Fruit fly (Drosophila melanogaster): Measurements from ENCODE around the gene CG34043.

Gene CG34043

DNA sequence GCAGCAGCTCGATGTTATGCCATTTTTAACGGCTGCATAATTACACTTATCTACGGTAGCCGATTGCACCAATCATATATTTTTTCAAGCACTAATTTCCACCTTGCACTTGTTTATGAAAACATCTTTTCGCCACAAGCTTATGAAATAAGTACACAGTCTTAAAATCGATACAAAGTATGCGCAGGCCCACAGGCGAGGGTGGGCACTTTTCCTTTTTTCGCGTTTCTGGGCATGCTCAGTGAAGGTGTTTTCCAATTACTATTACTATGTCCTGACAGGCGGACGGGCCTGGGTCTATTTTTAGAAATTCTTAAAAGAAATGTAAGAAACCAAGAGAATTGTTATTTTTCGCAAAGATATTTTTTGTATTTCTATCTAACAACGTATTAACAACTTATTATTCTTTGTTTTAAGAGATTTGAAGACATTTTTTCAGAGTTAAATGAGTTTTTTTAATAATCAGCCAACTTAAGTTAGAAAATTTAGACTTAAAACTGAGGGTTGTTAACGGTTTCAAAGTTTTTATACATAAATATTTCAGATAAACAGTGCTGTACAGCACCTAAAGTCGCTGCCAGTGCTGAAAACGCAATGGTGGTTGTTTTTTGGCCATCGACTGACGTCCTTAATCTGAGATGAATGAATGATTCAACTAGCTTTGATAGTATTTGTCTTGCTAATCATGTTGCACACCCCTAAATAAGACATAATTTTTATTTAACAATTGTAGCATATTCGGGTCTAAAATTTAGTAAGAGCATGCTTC is 30.1 kb upstream of the CG34043 start, which contains the start of gene Cdk5alpha:
Gene Cdk5alpha (minus strand): TSS at position 343 of the 769 bp plus-strand sequence.
- TF ChIP-seq tai (GFP tag; optimal IDR thresholded peaks at IDR 0.05) (peak; percentile 59), Hr83 (GFP tag; optimal IDR thresholded peaks at IDR 0.05; ENCODE audit: poor library complexity, severe bottlenecking) (peak; percentile 6), Hnf4 (GFP tag; optimal IDR thresholded peaks at IDR 0.05) (peak; percentile 33), dl (GFP tag; optimal IDR thresholded peaks at IDR 0.05; ENCODE audit: insufficient read depth in 1 of 2, partially characterized antibody in 2 of 2) (no peak), Vsx2 (GFP tag; optimal IDR thresholded peaks at IDR 0.05; ENCODE audit: partially characterized antibody) (no peak)

DNA sequence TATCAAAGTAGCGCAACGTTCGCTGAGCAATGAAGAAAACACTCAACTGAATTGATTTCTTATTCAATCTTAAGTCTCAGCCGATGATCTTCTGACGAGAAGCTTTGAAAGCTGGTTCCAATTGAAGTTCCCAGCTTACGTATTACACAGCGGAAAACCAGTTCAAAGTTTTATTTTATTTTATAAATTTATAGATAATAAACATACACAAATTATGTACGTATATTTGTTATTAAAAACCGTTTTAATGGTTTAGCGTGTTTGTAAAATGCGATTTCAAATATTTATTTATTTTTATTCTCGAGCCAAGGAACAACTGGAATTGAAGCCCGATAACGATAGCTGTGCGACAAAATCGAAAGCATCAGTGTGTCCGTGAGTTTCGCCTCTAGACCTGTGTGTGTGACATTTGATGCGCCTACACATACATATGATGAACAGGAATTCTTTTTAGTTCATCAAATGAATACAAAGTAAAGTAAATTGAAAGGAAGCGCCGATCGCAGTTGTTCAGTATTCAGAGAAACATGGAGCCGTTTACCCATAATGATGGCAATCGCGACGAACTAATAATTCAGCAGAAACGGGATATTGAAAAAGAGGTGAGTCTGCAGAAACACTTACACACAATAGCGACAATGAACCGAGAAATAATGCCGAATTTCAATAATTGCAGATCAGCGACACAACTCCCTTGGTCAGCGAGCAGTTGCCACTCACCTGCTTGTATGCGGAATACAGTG is 26.0 kb upstream of the CG34043 start, which contains the start of the genes CG5390 and CG4968:
Gene CG5390 (minus strand): TSS at position 77 of the 743 bp plus-strand sequence.
Gene CG4968 (plus strand): TSS at position 405 of the 743 bp plus-strand sequence.
- TF ChIP-seq Vsx2 (GFP tag; optimal IDR thresholded peaks at IDR 0.05; ENCODE audit: partially characterized antibody) (no peak), pan (optimal IDR thresholded peaks at IDR 0.05) (no peak), usp (GFP tag; optimal IDR thresholded peaks at IDR 0.05) (no peak), Hr78 (GFP tag; optimal IDR thresholded peaks at IDR 0.05) (no peak), OdsH (GFP tag; optimal IDR thresholded peaks at IDR 0.05) (peak; percentile 81), Abd-B (GFP tag; optimal IDR thresholded peaks at IDR 0.05) (no peak), dmrt93B (GFP tag; optimal IDR thresholded peaks at IDR 0.05) (no peak), N (GFP tag; optimal IDR thresholded peaks at IDR 0.05) (no peak), brk (GFP tag; optimal IDR thresholded peaks at IDR 0.05) (peak; percentile 90), br (GFP tag; optimal IDR thresholded peaks at IDR 0.05) (no peak), psq (GFP tag; optimal IDR thresholded peaks at IDR 0.05) (peak; percentile 71), GATAd (GFP tag; optimal IDR thresholded peaks at IDR 0.05) (no peak), dl (GFP tag; optimal IDR thresholded peaks at IDR 0.05; ENCODE audit: insufficient read depth in 1 of 2, partially characterized antibody in 2 of 2) (no peak), Myc (optimal IDR thresholded peaks at IDR 0.05) (no peak), Hr83 (GFP tag; optimal IDR thresholded peaks at IDR 0.05; ENCODE audit: poor library complexity, severe bottlenecking) (no peak), Jra (GFP tag; optimal IDR thresholded peaks at IDR 0.05) (peak; percentile 56), h (GFP tag; optimal IDR thresholded peaks at IDR 0.05) (peak; percentile 74), woc (GFP tag; optimal IDR thresholded peaks at IDR 0.05) (peak; percentile 67), Hnf4 (GFP tag; optimal IDR thresholded peaks at IDR 0.05) (peak; percentile 79), jim (GFP tag; optimal IDR thresholded peaks at IDR 0.05) (no peak), CG9705 (GFP tag; optimal IDR thresholded peaks at IDR 0.05) (peak; percentile 72), CG32264 (GFP tag; optimal IDR thresholded peaks at IDR 0.05) (no peak), ey (GFP tag; optimal IDR thresholded peaks at IDR 0.05) (peak; percentile 69), tai (GFP tag; optimal IDR thresholded peaks at IDR 0.05) (peak; percentile 66), Dif (GFP tag; optimal IDR thresholded peaks at IDR 0.05; ENCODE audit: partially characterized antibody) (peak; percentile 3), lola (GFP tag; optimal IDR thresholded peaks at IDR 0.05) (no peak), HLH106 (tag; optimal IDR thresholded peaks at IDR 0.05) (peak; percentile 82), sage (GFP tag; optimal IDR thresholded peaks at IDR 0.05) (peak; percentile 88), sv (GFP tag; optimal IDR thresholded peaks at IDR 0.05) (peak; percentile 52), fru (GFP tag; optimal IDR thresholded peaks at IDR 0.05) (no peak), Mio (GFP tag; optimal IDR thresholded peaks at IDR 0.05) (no peak), Dfd (GFP tag; optimal IDR thresholded peaks at IDR 0.05) (no peak), Sp1 (GFP tag; optimal IDR thresholded peaks at IDR 0.05) (peak; percentile 85), CrebA (GFP tag; optimal IDR thresholded peaks at IDR 0.05; ENCODE audit: borderline replicate concordance) (no peak), foxo (GFP tag; optimal IDR thresholded peaks at IDR 0.05) (peak in 1 of 2 experiments; percentile 84), dsf (GFP tag; optimal IDR thresholded peaks at IDR 0.05; ENCODE audit: borderline replicate concordance) (peak; percentile 46), rgr (GFP tag; optimal IDR thresholded peaks at IDR 0.05) (peak; percentile 80), Rel (GFP tag; optimal IDR thresholded peaks at IDR 0.05) (peak; percentile 84), Rel (tag; optimal IDR thresholded peaks at IDR 0.05) (peak; percentile 69)
